Worm (Caenorhabditis elegans) whole organism, early embryonic: ENCODE measurements around the gene Y62E10A.23.

ENCODE experiments used
- B0310.2 ChIP-seq: sonication (generic microtip); optimal IDR thresholded peaks from 2 replicates; lab custom pipeline; 2016; ENCODE audit warnings: mild to moderate bottlenecking, missing genetic modification characterization, missing compliant biosample characterization
- F13C5.2 ChIP-seq: sonication (generic microtip); optimal IDR thresholded peaks from 2 replicates; lab custom pipeline; 2017; ENCODE audit warnings: mild to moderate bottlenecking, missing genetic modification characterization, inconsistent platforms, missing compliant biosample characterization
- aly-1 ChIP-seq: sonication (generic microtip); optimal IDR thresholded peaks from 2 replicates; lab custom pipeline; 2016; ENCODE audit warnings: missing genetic modification characterization, missing compliant biosample characterization
- ama-1 ChIP-seq: fragments of 150-350 bp; optimal IDR thresholded peaks from 2 replicates; lab custom pipeline; 2014
- ceh-13 ChIP-seq: fragments of 200-800 bp; sonication (Bioruptor generic); optimal IDR thresholded peaks from 2 replicates; lab custom pipeline; 2018; ENCODE audit warnings: mild to moderate bottlenecking, missing genetic modification characterization, missing compliant biosample characterization
- ceh-36 ChIP-seq: sonication (generic microtip); optimal IDR thresholded peaks from 2 replicates; lab custom pipeline; 2016; ENCODE audit warnings: missing genetic modification characterization, inconsistent platforms, missing compliant biosample characterization
- ets-7 ChIP-seq: sonication (generic microtip); optimal IDR thresholded peaks from 2 replicates; lab custom pipeline; 2016; ENCODE audit warnings: missing genotype, missing genetic modification characterization, missing compliant biosample characterization
- flt-1 ChIP-seq: fragments of 200-800 bp; sonication (Bioruptor generic); IDR thresholded peaks from 2 replicates; pipeline ENCODE4 v1.3.6; 2022; ENCODE audit warnings: missing genetic modification characterization, missing compliant biosample characterization
- hmbx-1 ChIP-seq: sonication (generic microtip); optimal IDR thresholded peaks from 2 replicates; lab custom pipeline; 2016; ENCODE audit warnings: mild to moderate bottlenecking, missing genetic modification characterization, missing compliant biosample characterization
- hmg-4 ChIP-seq: fragments of 200-800 bp; sonication (Bioruptor generic); optimal IDR thresholded peaks from 2 replicates; lab custom pipeline; 2018; ENCODE audit warnings: mild to moderate bottlenecking, missing genetic modification characterization, missing compliant biosample characterization
- hnd-1 ChIP-seq: sonication (generic microtip); optimal IDR thresholded peaks from 2 replicates; lab custom pipeline; 2016; ENCODE audit warnings: missing genetic modification characterization, missing compliant biosample characterization
- pes-1 ChIP-seq: fragments of 200-800 bp; sonication (Bioruptor generic); IDR thresholded peaks from 2 replicates; pipeline ENCODE4 v1.3.6; 2022; ENCODE audit warnings: missing genetic modification reagents, missing genetic modification characterization, missing compliant biosample characterization
- scrt-1 ChIP-seq: fragments of 200-800 bp; sonication (Bioruptor generic); IDR thresholded peaks from 2 replicates; pipeline ENCODE4 v1.3.6; 2022; ENCODE audit warnings: missing genetic modification characterization, missing compliant biosample characterization
- sea-1 ChIP-seq: fragments of 200-800 bp; sonication (Bioruptor generic); conservative IDR thresholded peaks from 2 replicates; pipeline ENCODE4 v1.3.6; 2022; ENCODE audit warnings: missing genetic modification characterization, missing compliant biosample characterization
- tbx-11 ChIP-seq: fragments of 200-800 bp; sonication (Bioruptor generic); IDR thresholded peaks from 2 replicates; pipeline ENCODE4 v1.3.6; 2022; ENCODE audit warnings: missing genetic modification characterization, missing compliant biosample characterization
- tbx-37 ChIP-seq: fragments of 200-800 bp; sonication (Bioruptor generic); conservative IDR thresholded peaks from 2 replicates; pipeline ENCODE4 v1.3.6; 2022; ENCODE audit warnings: missing genetic modification reagents, missing genetic modification characterization, missing compliant biosample characterization
- tra-4 ChIP-seq: sonication (generic microtip); optimal IDR thresholded peaks from 2 replicates; lab custom pipeline; 2017; ENCODE audit warnings: missing genetic modification characterization, missing compliant biosample characterization

The Y62E10A.23 gene

ce11 chrIV:13354044-13354443 lies 32.1 kb upstream of the Y62E10A.23 start:
- TF ChIP-seq hnd-1 (tag; lab: Kevin White, UChicago) (no peak), scrt-1 (GFP tag; lab: Robert Waterston, UW) (no peak), hmg-4 (GFP tag; lab: Kevin White, UChicago) (no peak), tra-4 (tag; lab: Kevin White, UChicago) (no peak), ceh-36 (no peak), sea-1 (GFP tag; lab: Robert Waterston, UW) (no peak), pes-1 (no peak), flt-1 (GFP tag; lab: Robert Waterston, UW) (no peak), hmbx-1 (no peak), F13C5.2 (tag; lab: Kevin White, UChicago) (no peak), B0310.2 (tag; lab: Kevin White, UChicago) (no peak), ets-7 (no peak), tbx-11 (GFP tag; lab: Robert Waterston, UW) (no peak)

- TF ChIP-seq B0310.2 (tag; lab: Kevin White, UChicago), result no peak
- TF ChIP-seq tbx-11 (GFP tag; lab: Robert Waterston, UW), result no peak
- no peak for TF ChIP-seq ama-1
- TF ChIP-seq aly-1 (tag; lab: Kevin White, UChicago), result no peak
Measured at ce11 chrIV:13356005-13356404, 30.1 kb upstream of the Y62E10A.23 start.

- TF ChIP-seq pes-1 (no peak), flt-1 (GFP tag; lab: Robert Waterston, UW) (no peak), ama-1 (no peak), tra-4 (tag; lab: Kevin White, UChicago) (no peak), ceh-13 (GFP tag; lab: Kevin White, UChicago) (no peak), ceh-36 (no peak), hmg-4 (GFP tag; lab: Kevin White, UChicago) (no peak), aly-1 (tag; lab: Kevin White, UChicago) (no peak), B0310.2 (tag; lab: Kevin White, UChicago) (no peak), sea-1 (GFP tag; lab: Robert Waterston, UW) (no peak)
Measured at ce11 chrIV:13358488-13358887, 27.6 kb upstream of the Y62E10A.23 start, which contains the start of gene W02A2.8. Gene W02A2.8, minus strand, starts transcription at chrIV:13358588.

ce11 chrIV:13360144-13360543 lies 26.0 kb upstream of the Y62E10A.23 start, which contains the start of gene Y62E10A.3:
Gene Y62E10A.3, minus strand, starts transcription at chrIV:13360244.
- TF ChIP-seq tra-4 (tag; lab: Kevin White, UChicago) (no peak), hmbx-1 (no peak), tbx-11 (GFP tag; lab: Robert Waterston, UW) (no peak), pes-1 (no peak), B0310.2 (tag; lab: Kevin White, UChicago) (no peak), tbx-37 (GFP tag; lab: Robert Waterston, UW) (no peak), ets-7 (no peak), ama-1 (no peak), scrt-1 (GFP tag; lab: Robert Waterston, UW) (no peak), ceh-36 (no peak), ceh-13 (GFP tag; lab: Kevin White, UChicago) (no peak), hmg-4 (GFP tag; lab: Kevin White, UChicago) (no peak)

- TF ChIP-seq ama-1 (no peak), tbx-11 (GFP tag; lab: Robert Waterston, UW) (no peak), F13C5.2 (tag; lab: Kevin White, UChicago) (no peak), scrt-1 (GFP tag; lab: Robert Waterston, UW) (no peak), B0310.2 (tag; lab: Kevin White, UChicago) (no peak), sea-1 (GFP tag; lab: Robert Waterston, UW) (no peak), ets-7 (no peak), ceh-13 (GFP tag; lab: Kevin White, UChicago) (no peak), tbx-37 (GFP tag; lab: Robert Waterston, UW) (no peak), flt-1 (GFP tag; lab: Robert Waterston, UW) (no peak), hmg-4 (GFP tag; lab: Kevin White, UChicago) (no peak), aly-1 (tag; lab: Kevin White, UChicago) (no peak), ceh-36 (no peak), pes-1 (no peak), hnd-1 (tag; lab: Kevin White, UChicago) (no peak), hmbx-1 (no peak), tra-4 (tag; lab: Kevin White, UChicago) (no peak)
Measured at ce11 chrIV:13364869-13365268, 21.3 kb upstream of the Y62E10A.23 start, which contains the start of gene srsx-25. Gene srsx-25, plus strand, starts transcription at chrIV:13365169.

- TF ChIP-seq F13C5.2 (tag; lab: Kevin White, UChicago), result no peak
- TF ChIP-seq tra-4 (tag; lab: Kevin White, UChicago), result no peak
- no peak for TF ChIP-seq ceh-36
- TF ChIP-seq ets-7, result no peak
- no peak for TF ChIP-seq tbx-11 (GFP tag; lab: Robert Waterston, UW)
- no peak for TF ChIP-seq B0310.2 (tag; lab: Kevin White, UChicago)
- TF ChIP-seq tbx-37 (GFP tag; lab: Robert Waterston, UW), result no peak
- no peak for TF ChIP-seq ama-1
- TF ChIP-seq sea-1 (GFP tag; lab: Robert Waterston, UW), result no peak
- TF ChIP-seq hmg-4 (GFP tag; lab: Kevin White, UChicago), result no peak
Measured at ce11 chrIV:13369120-13369842, 16.8 kb upstream of the Y62E10A.23 start, which contains the start of gene agt-1. Gene agt-1, minus strand, starts transcription at chrIV:13369412.

- TF ChIP-seq tra-4 (tag; lab: Kevin White, UChicago), result no peak
- TF ChIP-seq pes-1, result no peak
- no peak for TF ChIP-seq tbx-11 (GFP tag; lab: Robert Waterston, UW)
- no peak for TF ChIP-seq ama-1
- no peak for TF ChIP-seq tbx-37 (GFP tag; lab: Robert Waterston, UW)
- TF ChIP-seq ceh-36, result no peak
- TF ChIP-seq F13C5.2 (tag; lab: Kevin White, UChicago), result no peak
- no peak for TF ChIP-seq ets-7
- TF ChIP-seq hmbx-1, result no peak
Measured at ce11 chrIV:13370235-13370739, 15.8 kb upstream of the Y62E10A.23 start, which contains the start of the genes rla-2, popl-7 and Y62E10A.24. Gene rla-2, minus strand, starts transcription at chrIV:13370285. Gene popl-7, plus strand, starts transcription at chrIV:13370689. Gene Y62E10A.24, plus strand, starts transcription at chrIV:13370710.
